Fruit fly (Drosophila melanogaster) whole organism, embryonic: ENCODE measurements around the gene wrd.
A peak's percentile ranks its signal among the peaks of the same experiment; 100 is the strongest.

Experiments used
- Atf6 ChIP-seq: fragments of 200-800 bp; sonication (Bioruptor generic); IDR thresholded peaks from 2 replicates; pipeline ENCODE4 v1.3.6; 2022; ENCODE audit warnings: missing biosample characterization, missing genetic modification characterization
- Bgb ChIP-seq: fragments of 200-800 bp; sonication (Bioruptor generic); IDR thresholded peaks from 2 replicates; pipeline ENCODE4 v1.3.6; 2022; ENCODE audit warnings: missing biosample characterization, missing genetic modification characterization; ENCODE audit not compliant: partially characterized antibody
- CG10209 ChIP-seq: fragments of 200-800 bp; sonication (Bioruptor generic); optimal IDR thresholded peaks from 3 replicates; lab custom pipeline; 2017; ENCODE audit warnings: missing biosample characterization, mild to moderate bottlenecking, missing genetic modification characterization, missing genetic modification reagents
- CG10274 ChIP-seq: fragments of 200-800 bp; sonication (Bioruptor generic); optimal IDR thresholded peaks from 3 replicates; lab custom pipeline; 2017; ENCODE audit warnings: missing biosample characterization, mild to moderate bottlenecking, missing genetic modification characterization
- CG10462 ChIP-seq: fragments of 200-800 bp; sonication (Bioruptor generic); optimal IDR thresholded peaks from 2 replicates; lab custom pipeline; 2016; ENCODE audit warnings: missing biosample characterization, missing genetic modification characterization
- CG12071 ChIP-seq: fragments of 200-800 bp; sonication (Bioruptor generic); optimal IDR thresholded peaks from 3 replicates; lab custom pipeline; 2018; ENCODE audit warnings: missing biosample characterization, mild to moderate bottlenecking, missing genetic modification characterization
- CG13287 ChIP-seq: fragments of 200-800 bp; sonication (Bioruptor generic); IDR thresholded peaks from 2 replicates; pipeline ENCODE4 v1.3.6; 2022; ENCODE audit warnings: missing biosample characterization, missing genetic modification characterization; ENCODE audit not compliant: partially characterized antibody
- CG14014 ChIP-seq: fragments of 200-800 bp; sonication (Bioruptor generic); IDR thresholded peaks from 2 replicates; pipeline ENCODE4 v1.3.6; 2022; ENCODE audit warnings: missing biosample characterization, missing genetic modification characterization
- CG14441 ChIP-seq: fragments of 200-800 bp; sonication (Bioruptor generic); IDR thresholded peaks from 2 replicates; pipeline ENCODE4 v1.3.6; 2022; ENCODE audit warnings: missing biosample characterization, missing genetic modification characterization
- CG15011 ChIP-seq: fragments of 200-800 bp; sonication (Bioruptor generic); optimal IDR thresholded peaks from 3 replicates; lab custom pipeline; 2018; ENCODE audit warnings: missing biosample characterization, mild to moderate bottlenecking, missing genetic modification characterization
- CG15269 ChIP-seq: fragments of 200-800 bp; sonication (Bioruptor generic); optimal IDR thresholded peaks from 2 replicates; lab custom pipeline; 2018; ENCODE audit warnings: missing biosample characterization, mild to moderate bottlenecking, missing genetic modification characterization, moderate library complexity
- CG15514 ChIP-seq: fragments of 200-800 bp; sonication (Bioruptor generic); optimal IDR thresholded peaks from 3 replicates; lab custom pipeline; 2017; ENCODE audit warnings: missing biosample characterization, missing genetic modification characterization, mild to moderate bottlenecking, moderate library complexity, missing genetic modification reagents
- CG16863 ChIP-seq: fragments of 200-800 bp; sonication (Bioruptor generic); optimal IDR thresholded peaks from 3 replicates; lab custom pipeline; 2016; ENCODE audit warnings: missing biosample characterization, missing genetic modification characterization
- CG17568 ChIP-seq: fragments of 200-800 bp; sonication (Bioruptor generic); optimal IDR thresholded peaks from 2 replicates; lab custom pipeline; 2018; ENCODE audit warnings: missing biosample characterization, mild to moderate bottlenecking, missing genetic modification characterization, moderate library complexity
- CG1792 ChIP-seq: fragments of 200-800 bp; sonication (Bioruptor generic); optimal IDR thresholded peaks from 2 replicates; lab custom pipeline; 2016; ENCODE audit warnings: missing biosample characterization, missing genetic modification characterization
- CG2116 ChIP-seq: fragments of 200-800 bp; sonication (Bioruptor generic); optimal IDR thresholded peaks from 3 replicates; lab custom pipeline; 2018; ENCODE audit warnings: missing biosample characterization, mild to moderate bottlenecking, missing genetic modification characterization
- CG2120 ChIP-seq: fragments of 200-800 bp; sonication (Bioruptor generic); optimal IDR thresholded peaks from 3 replicates; lab custom pipeline; 2016; ENCODE audit warnings: missing biosample characterization, missing genetic modification characterization
- CG2129 ChIP-seq: fragments of 200-800 bp; sonication (Bioruptor generic); IDR thresholded peaks from 2 replicates; pipeline ENCODE4 v1.3.6; 2022; ENCODE audit warnings: missing biosample characterization, missing genetic modification characterization; ENCODE audit not compliant: partially characterized antibody
- CG33557 ChIP-seq: fragments of 200-800 bp; sonication (Bioruptor generic); optimal IDR thresholded peaks from 2 replicates; lab custom pipeline; 2019; ENCODE audit warnings: missing biosample characterization, mild to moderate bottlenecking, missing genetic modification characterization, moderate library complexity
- CG6254 ChIP-seq: fragments of 200-800 bp; sonication (Bioruptor generic); optimal IDR thresholded peaks from 3 replicates; lab custom pipeline; 2017; ENCODE audit warnings: mild to moderate bottlenecking, missing biosample characterization, missing genetic modification reagents, missing genetic modification characterization
- CG6689 ChIP-seq: fragments of 200-800 bp; sonication (Bioruptor generic); IDR thresholded peaks from 2 replicates; pipeline ENCODE4 v1.3.6; 2022; ENCODE audit warnings: missing biosample characterization, missing genetic modification characterization
- Camta ChIP-seq: fragments of 200-800 bp; sonication (Bioruptor generic); optimal IDR thresholded peaks from 2 replicates; lab custom pipeline; 2016; ENCODE audit warnings: missing biosample characterization, missing genetic modification characterization
- Eip74EF ChIP-seq, 2 experiments: fragments of 200-800 bp in 1 of 2; fragments of >200 bp in 1 of 2; sonication (Bioruptor generic) in 1 of 2; optimal IDR thresholded peaks; 2 replicates each; lab custom pipeline; 2017 to 2019; ENCODE audit warnings: missing biosample characterization in 2 of 2, missing genetic modification characterization in 2 of 2, mild to moderate bottlenecking in 1 of 2, moderate library complexity in 1 of 2
- MESR4 ChIP-seq: fragments of 200-800 bp; sonication (Bioruptor generic); optimal IDR thresholded peaks from 2 replicates; lab custom pipeline; 2018; ENCODE audit warnings: missing biosample characterization, mild to moderate bottlenecking, missing genetic modification characterization, moderate library complexity
- Mad ChIP-seq: fragments of 200-800 bp; sonication (Bioruptor generic); optimal IDR thresholded peaks from 2 replicates; lab custom pipeline; 2016; ENCODE audit warnings: missing biosample characterization, missing genetic modification characterization
- Med ChIP-seq: fragments of 200-800 bp; sonication (Bioruptor generic); peaks from one replicate; lab custom pipeline; 2016; ENCODE audit warnings: missing biosample characterization, missing genetic modification characterization, mild to moderate bottlenecking, inconsistent platforms, moderate library complexity
- NC2β ChIP-seq: fragments of 200-800 bp; sonication (Bioruptor generic); optimal IDR thresholded peaks from 2 replicates; lab custom pipeline; 2016; ENCODE audit warnings: missing biosample characterization, missing genetic modification characterization
- Ptx1 ChIP-seq: fragments of 200-800 bp; sonication (Bioruptor generic); IDR thresholded peaks from 2 replicates; pipeline ENCODE4 v1.3.6; 2022; ENCODE audit warnings: missing biosample characterization, missing genetic modification characterization
- Usf ChIP-seq: fragments of 200-800 bp; sonication (Bioruptor generic); optimal IDR thresholded peaks from 2 replicates; lab custom pipeline; 2017; ENCODE audit warnings: missing genotype, missing biosample characterization, missing genetic modification characterization
- az2 ChIP-seq: fragments of 200-800 bp; sonication (Bioruptor generic); optimal IDR thresholded peaks from 3 replicates; lab custom pipeline; 2016; ENCODE audit warnings: missing biosample characterization, missing genetic modification characterization
- bbx ChIP-seq: fragments of 200-800 bp; sonication (Bioruptor generic); IDR thresholded peaks from 2 replicates; pipeline ENCODE4 v1.3.6; 2022; ENCODE audit warnings: missing biosample characterization, missing genetic modification characterization; ENCODE audit not compliant: partially characterized antibody
- bcd ChIP-seq: fragments of 200-800 bp; sonication (Bioruptor generic); optimal IDR thresholded peaks from 2 replicates; lab custom pipeline; 2017; ENCODE audit warnings: missing biosample characterization, mild to moderate bottlenecking, missing genetic modification characterization
- corto ChIP-seq: fragments of 200-800 bp; sonication (Bioruptor generic); optimal IDR thresholded peaks from 2 replicates; lab custom pipeline; 2016; ENCODE audit warnings: missing biosample characterization, mild to moderate bottlenecking, missing genetic modification characterization, moderate library complexity
- da ChIP-seq: fragments of 200-800 bp; sonication (Bioruptor generic); optimal IDR thresholded peaks from 2 replicates; lab custom pipeline; 2016; ENCODE audit warnings: missing biosample characterization, missing genetic modification characterization
- grn ChIP-seq: fragments of 200-800 bp; sonication (Bioruptor generic); optimal IDR thresholded peaks from 3 replicates; lab custom pipeline; 2017; ENCODE audit warnings: missing biosample characterization, missing genetic modification characterization
- hkb ChIP-seq, 2 experiments: fragments of 200-800 bp in 1 of 2; fragments of >200 bp in 1 of 2; sonication (Bioruptor generic) in 1 of 2; IDR thresholded peaks in 1 of 2; optimal IDR thresholded peaks in 1 of 2; 2 replicates each; pipeline versions ENCODE4 v1.3.6 to Lab custom; 2017 to 2022; ENCODE audit warnings: missing biosample characterization in 1 of 2, missing genetic modification characterization in 1 of 2
- ind ChIP-seq: fragments of 200-800 bp; sonication (Bioruptor generic); optimal IDR thresholded peaks from 3 replicates; lab custom pipeline; 2016; ENCODE audit warnings: missing biosample characterization, missing genetic modification characterization
- kay ChIP-seq: fragments of 200-800 bp; sonication (Bioruptor generic); optimal IDR thresholded peaks from 2 replicates; lab custom pipeline; 2016; ENCODE audit warnings: missing biosample characterization, missing genetic modification characterization
- lmd ChIP-seq: fragments of 200-800 bp; sonication (Bioruptor generic); IDR thresholded peaks from 2 replicates; pipeline ENCODE4 v1.3.6; 2022; ENCODE audit warnings: missing biosample characterization, missing genetic modification characterization
- lola ChIP-seq, 3 experiments: fragments of >200 bp in 2 of 3; fragments of 200-800 bp in 1 of 3; sonication (Bioruptor generic) in 1 of 3; optimal IDR thresholded peaks; 2 replicates each; lab custom pipeline; 2017 to 2019; ENCODE audit warnings: missing biosample characterization in 3 of 3, missing genetic modification characterization in 3 of 3, mild to moderate bottlenecking in 1 of 3, moderate library complexity in 1 of 3
- nmo ChIP-seq: fragments of 200-800 bp; sonication (Bioruptor generic); optimal IDR thresholded peaks from 2 replicates; lab custom pipeline; 2018; ENCODE audit warnings: missing biosample characterization, mild to moderate bottlenecking, missing genetic modification characterization, moderate library complexity
- otp ChIP-seq: fragments of 200-800 bp; sonication (Bioruptor generic); IDR thresholded peaks from 3 replicates; pipeline ENCODE4, ENCODE4 v1.3.6; 2022; ENCODE audit warnings: missing biosample characterization, missing genetic modification characterization
- sim ChIP-seq: fragments of 200-800 bp; sonication (Bioruptor generic); IDR thresholded peaks from 2 replicates; pipeline ENCODE4 v1.3.6; 2022; ENCODE audit warnings: missing biosample characterization, missing genetic modification characterization
- sisA ChIP-seq: fragments of 200-800 bp; sonication (Bioruptor generic); IDR thresholded peaks from 2 replicates; pipeline ENCODE4 v1.3.6; 2022; ENCODE audit warnings: missing biosample characterization, missing genetic modification characterization
- slp2 ChIP-seq: fragments of 200-800 bp; sonication (Bioruptor generic); optimal IDR thresholded peaks from 2 replicates; lab custom pipeline; 2016; ENCODE audit warnings: missing biosample characterization, missing genetic modification characterization
- tap ChIP-seq: fragments of 200-800 bp; optimal IDR thresholded peaks from 3 replicates; lab custom pipeline; 2019; ENCODE audit warnings: missing biosample characterization, mild to moderate bottlenecking, missing genetic modification characterization, moderate library complexity
- trh ChIP-seq: fragments of 200-800 bp; sonication (Bioruptor generic); optimal IDR thresholded peaks from 2 replicates; lab custom pipeline; 2016; ENCODE audit warnings: missing biosample characterization, missing genetic modification characterization
- zen ChIP-seq: fragments of 200-800 bp; sonication (Bioruptor generic); optimal IDR thresholded peaks from 3 replicates; lab custom pipeline; 2018; ENCODE audit warnings: missing biosample characterization, mild to moderate bottlenecking, missing genetic modification characterization, moderate library complexity
- zf30C ChIP-seq: fragments of 200-800 bp; sonication (Bioruptor generic); optimal IDR thresholded peaks from 3 replicates; lab custom pipeline; 2018; ENCODE audit warnings: missing biosample characterization, mild to moderate bottlenecking, missing genetic modification characterization

The wrd gene

dm6 chr3R:18220211-18220749 is 52.7 kb downstream of the wrd start, which contains the start of the genes CG7988 and CG7183 (continued):
- peak; percentile 94 for TF ChIP-seq CG16863 (GFP tag; lab: Kevin White, UChicago)
- no peak for TF ChIP-seq bbx (GFP tag; lab: Robert Waterston, UW)
- TF ChIP-seq CG6689 (GFP tag; lab: Robert Waterston, UW): peak; percentile 99
- TF ChIP-seq otp (GFP tag; lab: Robert Waterston, UW): peak; percentile 97
- peak; percentile 98 for TF ChIP-seq CG10209 (GFP tag; lab: Kevin White, UChicago)
- TF ChIP-seq Eip74EF (GFP tag; optimal IDR thresholded peaks at IDR 0.05; lab: Kevin White, UChicago): peak in 1 of 2 experiments; percentile 97
- TF ChIP-seq kay (GFP tag; lab: Kevin White, UChicago): peak; percentile 96
- TF ChIP-seq Usf: peak; percentile 94
- peak; percentile 83 for TF ChIP-seq CG12071 (GFP tag; lab: Kevin White, UChicago)
- no peak for TF ChIP-seq grn (GFP tag; lab: Kevin White, UChicago)
- TF ChIP-seq ind (GFP tag; lab: Kevin White, UChicago): peak; percentile 97
- peak; percentile 98 for TF ChIP-seq CG2120 (GFP tag; lab: Kevin White, UChicago)
- TF ChIP-seq da (GFP tag; lab: Kevin White, UChicago): peak; percentile 83
- no peak for TF ChIP-seq Bgb (GFP tag; lab: Robert Waterston, UW)
- TF ChIP-seq CG14441 (GFP tag; lab: Robert Waterston, UW): peak; percentile 98
- peak; percentile 97 for TF ChIP-seq CG14014 (GFP tag; lab: Robert Waterston, UW)
- TF ChIP-seq CG2129 (GFP tag; lab: Robert Waterston, UW): no peak
- TF ChIP-seq lmd (GFP tag; lab: Robert Waterston, UW): peak; percentile 99
- TF ChIP-seq nmo (GFP tag; lab: Kevin White, UChicago): peak; percentile 99
- peak; percentile 76 for TF ChIP-seq CG1792 (GFP tag; lab: Kevin White, UChicago)
- TF ChIP-seq MESR4 (GFP tag; lab: Kevin White, UChicago): peak; percentile 56
- peak; percentile 98 for TF ChIP-seq CG15269 (tag; lab: Kevin White, UChicago)
- TF ChIP-seq Mad (GFP tag; lab: Kevin White, UChicago): peak; percentile 96
- TF ChIP-seq CG2116 (GFP tag; lab: Kevin White, UChicago): peak; percentile 90
- TF ChIP-seq CG6254: peak; percentile 87
- peak; percentile 85 for TF ChIP-seq CG15514
- no peak for TF ChIP-seq corto (GFP tag; lab: Kevin White, UChicago)
- peak; percentile 98 for TF ChIP-seq zen (tag; lab: Kevin White, UChicago)
- TF ChIP-seq CG10462 (GFP tag; lab: Kevin White, UChicago): peak; percentile 96
- no peak for TF ChIP-seq hkb (optimal IDR thresholded peaks at IDR 0.05; lab: Kevin White, UChicago)
- TF ChIP-seq hkb (GFP tag; IDR thresholded peaks at IDR 0.05; lab: Robert Waterston, UW): peak; percentile 98
- TF ChIP-seq tap (tag; lab: Kevin White, UChicago): peak; percentile 97
- peak; percentile 97 for TF ChIP-seq CG33557 (GFP tag; lab: Kevin White, UChicago)
- peak; percentile 96 for TF ChIP-seq Camta (GFP tag; lab: Kevin White, UChicago)
- TF ChIP-seq CG17568 (GFP tag; lab: Kevin White, UChicago): no peak
- peak; percentile 100 for TF ChIP-seq Ptx1 (GFP tag; lab: Robert Waterston, UW)
- peak; percentile 73 for TF ChIP-seq CG10274
- peak; percentile 99 for TF ChIP-seq az2 (GFP tag; lab: Kevin White, UChicago)
- peak; percentile 97 for TF ChIP-seq sim
- peak; percentile 99 for TF ChIP-seq zf30C
- peak; percentile 95 for TF ChIP-seq trh (GFP tag; lab: Kevin White, UChicago)
- TF ChIP-seq Med (GFP tag; lab: Kevin White, UChicago): peak; percentile 97
- TF ChIP-seq slp2 (GFP tag; lab: Kevin White, UChicago): peak; percentile 86
- peak; percentile 96 for TF ChIP-seq bcd (GFP tag; lab: Kevin White, UChicago)
- TF ChIP-seq CG13287 (GFP tag; lab: Robert Waterston, UW): peak; percentile 48; the same call in 1 of the 2 replicates
- TF ChIP-seq NC2β (GFP tag; lab: Kevin White, UChicago): peak; percentile 94
- peak; percentile 90 for TF ChIP-seq CG15011
- TF ChIP-seq Atf6 (GFP tag; lab: Robert Waterston, UW): peak; percentile 97
- peak; percentile 98 for TF ChIP-seq sisA (GFP tag; lab: Robert Waterston, UW)
- peak in 1 of 3 experiments; percentile 99 for TF ChIP-seq lola (GFP tag; optimal IDR thresholded peaks at IDR 0.05; lab: Kevin White, UChicago)
